Fruit fly (Drosophila melanogaster): Measurements from ENCODE around the gene CG7914.

The CG7914 gene

DNA sequence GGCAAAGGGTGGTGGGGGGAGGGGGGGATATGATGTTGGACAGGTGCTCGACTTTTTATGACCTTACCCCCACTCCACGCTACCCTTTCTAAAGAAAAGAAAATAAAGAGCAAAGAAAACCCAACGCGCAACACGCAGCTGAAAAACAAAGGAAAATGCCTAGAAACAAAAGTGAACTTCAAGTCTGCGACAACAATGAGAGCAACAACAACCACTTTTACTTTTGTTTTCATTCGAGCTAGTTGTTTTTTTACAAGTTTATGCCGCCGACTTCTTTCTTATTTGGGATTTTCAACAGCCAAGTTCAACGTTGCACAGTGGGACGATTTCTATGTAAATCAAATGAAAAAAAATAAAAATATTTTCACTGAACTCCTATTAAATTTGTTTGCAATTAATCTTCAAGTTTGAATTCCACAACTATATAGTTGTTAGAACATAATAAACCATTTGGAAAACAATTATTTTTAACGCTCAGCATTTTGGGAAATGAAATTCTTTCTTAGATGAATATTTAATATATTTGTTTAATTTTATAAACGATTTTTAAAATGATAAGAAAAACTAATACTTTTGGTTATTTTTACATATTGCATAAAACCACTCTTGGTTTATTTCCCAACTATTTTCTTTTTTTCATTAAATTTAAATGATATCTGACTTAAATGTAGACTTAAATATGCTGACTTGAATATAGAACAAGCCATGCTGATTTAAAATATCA, 31.5 kb upstream of the CG7914 start:
- TF ChIP-seq CG34367 (tag; optimal IDR thresholded peaks at IDR 0.05), result peak; percentile 24
- no peak for TF ChIP-seq Pif1B (GFP tag; optimal IDR thresholded peaks at IDR 0.05)
- no peak for TF ChIP-seq CG13204 (GFP tag; optimal IDR thresholded peaks at IDR 0.05)
- no peak for TF ChIP-seq Pif1A (GFP tag; optimal IDR thresholded peaks at IDR 0.05)
- no peak for TF ChIP-seq CG12605 (GFP tag; IDR thresholded peaks at IDR 0.05)
- no peak for TF ChIP-seq rn (GFP tag; IDR thresholded peaks at IDR 0.05)
- no peak for TF ChIP-seq CG32121 (GFP tag; IDR thresholded peaks at IDR 0.05)
- TF ChIP-seq EcR (GFP tag; optimal IDR thresholded peaks at IDR 0.05), result no peak
- TF ChIP-seq D1 (tag; optimal IDR thresholded peaks at IDR 0.05), result peak; percentile 32
- TF ChIP-seq Snoo (tag; optimal IDR thresholded peaks at IDR 0.05), result peak; percentile 33
- TF ChIP-seq fd96Ca (GFP tag; IDR thresholded peaks at IDR 0.05), result no peak
- TF ChIP-seq CG8159 (tag; optimal IDR thresholded peaks at IDR 0.05), result peak; percentile 81
- TF ChIP-seq Ets98B (GFP tag; IDR thresholded peaks at IDR 0.05), result no peak; the same call in 1 of the 2 replicates
- peak; percentile 72 for TF ChIP-seq CG14655 (GFP tag; optimal IDR thresholded peaks at IDR 0.05)
- no peak for TF ChIP-seq CG4496 (GFP tag; IDR thresholded peaks at IDR 0.05)
- TF ChIP-seq CG15710 (tag; optimal IDR thresholded peaks at IDR 0.05), result peak; percentile 60
- TF ChIP-seq CG10348 (GFP tag; IDR thresholded peaks at IDR 0.05), result no peak
- no peak for TF ChIP-seq gl (tag; optimal IDR thresholded peaks at IDR 0.05)
- TF ChIP-seq CG8301 (tag; optimal IDR thresholded peaks at IDR 0.05), result peak; percentile 47
- peak; percentile 74 for TF ChIP-seq CG9948 (tag; optimal IDR thresholded peaks at IDR 0.05)
- TF ChIP-seq CG17806 (tag; optimal IDR thresholded peaks at IDR 0.05), result peak; percentile 43

DNA sequence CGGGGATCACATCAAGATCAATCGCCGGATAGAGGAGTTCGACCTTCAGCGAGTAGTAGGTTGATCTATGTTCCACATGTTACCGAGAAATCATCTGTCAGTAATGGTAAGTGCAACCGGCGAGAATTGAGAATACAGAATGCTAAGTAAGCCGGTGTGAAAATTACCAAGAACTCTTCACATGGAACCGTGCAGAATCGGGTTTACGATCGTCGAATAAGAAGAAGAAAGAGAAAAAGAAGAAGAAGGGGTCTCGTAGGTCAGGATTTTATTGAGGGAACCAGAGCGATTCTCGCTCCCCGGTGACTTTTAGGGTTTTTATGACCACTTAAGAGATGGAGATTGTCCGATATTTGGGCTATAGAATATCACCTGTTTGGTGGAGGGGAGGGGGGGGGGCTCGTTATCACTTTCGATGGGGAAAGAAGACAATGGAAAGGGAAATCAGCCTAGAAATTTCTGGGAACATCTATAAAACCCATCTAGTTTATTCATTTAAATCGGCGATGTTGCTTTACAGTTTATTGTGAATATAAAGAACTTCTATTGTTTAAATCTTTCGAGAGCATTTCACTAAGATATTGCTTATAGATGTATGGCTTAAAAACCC, 27.8 kb upstream of the CG7914 start:
- TF ChIP-seq CG13204 (GFP tag; optimal IDR thresholded peaks at IDR 0.05) (no peak), Pif1A (GFP tag; optimal IDR thresholded peaks at IDR 0.05) (no peak), CG9948 (tag; optimal IDR thresholded peaks at IDR 0.05) (no peak)

DNA sequence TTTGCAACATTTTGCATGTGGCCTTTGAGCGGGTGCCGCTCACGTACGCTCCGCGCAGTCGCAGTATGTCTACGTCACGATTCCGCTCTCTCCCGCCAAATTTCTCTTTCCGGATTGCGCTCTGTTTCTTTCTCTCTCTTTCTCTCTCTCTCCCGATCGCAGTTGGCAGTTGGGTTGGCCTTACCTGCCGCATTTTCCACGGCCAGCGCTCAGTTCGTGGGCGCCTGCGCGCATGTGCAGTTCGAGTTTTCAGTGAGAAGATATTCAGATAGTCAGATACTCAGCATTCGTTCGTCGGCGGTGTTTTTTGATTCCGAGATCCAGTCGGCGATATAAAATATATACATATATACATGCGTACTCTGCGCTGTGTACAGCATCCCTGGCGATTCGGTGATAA, 27.2 kb upstream of the CG7914 start, which contains the start of gene CG7884:
Gene CG7884 (plus strand): TSS at position 208 of the 400 bp plus-strand sequence.
- TF ChIP-seq CG12605 (GFP tag; IDR thresholded peaks at IDR 0.05), result 0 out of 2 replicates have a peak, but pooled peaks have one; percentile 9
- peak; percentile 22; the same call in 1 of the 2 replicates for TF ChIP-seq Ets98B (GFP tag; IDR thresholded peaks at IDR 0.05)
- TF ChIP-seq gl (tag; optimal IDR thresholded peaks at IDR 0.05), result no peak
- TF ChIP-seq CG8301 (tag; optimal IDR thresholded peaks at IDR 0.05), result no peak
- TF ChIP-seq Snoo (tag; optimal IDR thresholded peaks at IDR 0.05), result no peak
- peak; percentile 12 for TF ChIP-seq EcR (GFP tag; optimal IDR thresholded peaks at IDR 0.05)
- peak; percentile 53 for TF ChIP-seq Pif1B (GFP tag; optimal IDR thresholded peaks at IDR 0.05)
- peak; percentile 69 for TF ChIP-seq CG4496 (GFP tag; IDR thresholded peaks at IDR 0.05)
- TF ChIP-seq CG10348 (GFP tag; IDR thresholded peaks at IDR 0.05), result no peak
- TF ChIP-seq Pif1A (GFP tag; optimal IDR thresholded peaks at IDR 0.05), result peak; percentile 19
- peak; percentile 64 for TF ChIP-seq CG13204 (GFP tag; optimal IDR thresholded peaks at IDR 0.05)

DNA sequence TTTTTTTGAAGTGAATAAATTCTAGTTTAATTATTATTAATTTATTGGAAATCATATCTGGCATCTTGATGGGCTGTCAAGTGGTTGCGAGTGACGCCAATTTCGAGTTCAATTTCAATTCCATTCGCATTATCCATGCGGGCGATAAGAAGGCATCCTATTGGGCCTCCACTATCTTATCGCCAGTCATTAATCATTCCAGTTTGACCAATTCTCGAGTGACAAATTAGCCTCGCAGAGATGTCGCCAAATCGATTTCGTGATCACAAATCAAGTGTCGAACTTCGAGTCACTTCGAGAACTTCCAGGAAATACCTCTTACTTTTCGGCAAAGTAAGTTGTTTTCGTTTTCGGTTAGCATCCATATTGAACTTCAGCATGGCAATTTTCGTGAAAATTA, 23.4 kb upstream of the CG7914 start:
- TF ChIP-seq CG32121 (GFP tag; IDR thresholded peaks at IDR 0.05) (no peak), CG34367 (tag; optimal IDR thresholded peaks at IDR 0.05) (no peak), Pif1B (GFP tag; optimal IDR thresholded peaks at IDR 0.05) (no peak), rn (GFP tag; IDR thresholded peaks at IDR 0.05) (no peak), CG10348 (GFP tag; IDR thresholded peaks at IDR 0.05) (no peak), CG17806 (tag; optimal IDR thresholded peaks at IDR 0.05) (no peak), gl (tag; optimal IDR thresholded peaks at IDR 0.05) (no peak), CG14655 (GFP tag; optimal IDR thresholded peaks at IDR 0.05) (no peak), CG4496 (GFP tag; IDR thresholded peaks at IDR 0.05) (no peak), EcR (GFP tag; optimal IDR thresholded peaks at IDR 0.05) (no peak), Snoo (tag; optimal IDR thresholded peaks at IDR 0.05) (no peak), CG13204 (GFP tag; optimal IDR thresholded peaks at IDR 0.05) (no peak), CG8159 (tag; optimal IDR thresholded peaks at IDR 0.05) (no peak), CG9948 (tag; optimal IDR thresholded peaks at IDR 0.05) (no peak), CG12605 (GFP tag; IDR thresholded peaks at IDR 0.05) (no peak), D1 (tag; optimal IDR thresholded peaks at IDR 0.05) (no peak), Pif1A (GFP tag; optimal IDR thresholded peaks at IDR 0.05) (no peak), CG8301 (tag; optimal IDR thresholded peaks at IDR 0.05) (no peak)

DNA sequence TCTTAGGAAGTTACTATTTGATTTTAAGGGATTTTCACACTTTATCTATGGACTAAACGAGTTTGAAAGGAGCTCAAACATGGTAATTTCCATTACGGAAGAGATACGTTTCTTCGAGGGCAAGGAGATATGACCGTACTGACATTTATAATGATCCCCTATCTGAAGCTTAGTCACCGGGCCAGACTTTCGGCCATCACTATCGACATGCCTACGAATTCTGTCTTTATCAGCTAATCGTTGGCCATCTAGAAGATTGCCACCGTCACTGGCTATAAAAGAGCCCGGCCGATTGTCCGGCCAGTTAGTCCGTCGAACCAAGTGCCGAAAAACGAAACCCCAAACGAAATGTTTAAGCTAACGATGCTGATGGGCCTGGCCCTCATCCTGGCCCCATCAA, 22.0 kb upstream of the CG7914 start, which contains the start of gene Muc18B:
Gene Muc18B (plus strand): TSS at position 301 of the 400 bp plus-strand sequence.
- TF ChIP-seq Pif1B (GFP tag; optimal IDR thresholded peaks at IDR 0.05) (no peak), CG12605 (GFP tag; IDR thresholded peaks at IDR 0.05) (no peak), CG14655 (GFP tag; optimal IDR thresholded peaks at IDR 0.05) (no peak), gl (tag; optimal IDR thresholded peaks at IDR 0.05) (no peak), Snoo (tag; optimal IDR thresholded peaks at IDR 0.05) (no peak), CG13204 (GFP tag; optimal IDR thresholded peaks at IDR 0.05) (no peak), rn (GFP tag; IDR thresholded peaks at IDR 0.05) (no peak), CG15710 (tag; optimal IDR thresholded peaks at IDR 0.05) (no peak), CG34367 (tag; optimal IDR thresholded peaks at IDR 0.05) (no peak), CG32121 (GFP tag; IDR thresholded peaks at IDR 0.05) (no peak), fd96Ca (GFP tag; IDR thresholded peaks at IDR 0.05) (no peak), CG8301 (tag; optimal IDR thresholded peaks at IDR 0.05) (no peak), Ets98B (GFP tag; IDR thresholded peaks at IDR 0.05) (no peak), CG17806 (tag; optimal IDR thresholded peaks at IDR 0.05) (no peak), EcR (GFP tag; optimal IDR thresholded peaks at IDR 0.05) (no peak), Pif1A (GFP tag; optimal IDR thresholded peaks at IDR 0.05) (no peak), CG9948 (tag; optimal IDR thresholded peaks at IDR 0.05) (no peak), D1 (tag; optimal IDR thresholded peaks at IDR 0.05) (no peak)
